Worm (Caenorhabditis elegans) whole organism, midembryonic: ENCODE measurements around the gene hlh-4.

Experiments
- T22C8.4 ChIP-seq: fragments of 200-800 bp; sonication (Bioruptor generic); IDR thresholded peaks from 2 replicates; pipeline ENCODE4 v1.3.6; 2022; ENCODE audit warnings: missing genetic modification characterization, missing compliant biosample characterization
- cog-1 ChIP-seq: sonication (generic microtip); optimal IDR thresholded peaks from 2 replicates; lab custom pipeline; 2016; ENCODE audit warnings: missing genetic modification characterization, missing compliant biosample characterization
- flt-1 ChIP-seq: fragments of 200-800 bp; sonication (Bioruptor generic); IDR thresholded peaks from 2 replicates; pipeline ENCODE4 v1.3.6; 2022; ENCODE audit warnings: missing genetic modification characterization, missing compliant biosample characterization
- klf-2 ChIP-seq: fragments of 200-800 bp; sonication (Bioruptor generic); conservative IDR thresholded peaks from 2 replicates; pipeline ENCODE4 v1.3.6; 2022; ENCODE audit warnings: missing genetic modification reagents, missing genetic modification characterization, missing compliant biosample characterization
- med-1 ChIP-seq: sonication (generic microtip); optimal IDR thresholded peaks from 2 replicates; lab custom pipeline; 2017; ENCODE audit warnings: missing genetic modification characterization, mild to moderate bottlenecking, missing compliant biosample characterization, antibody characterized with exemption, missing genetic modification reagents; ENCODE audit not compliant: insufficient read depth
- ref-1 ChIP-seq: fragments of 200-800 bp; sonication (Bioruptor generic); conservative IDR thresholded peaks from 2 replicates; pipeline ENCODE4 v1.3.6; 2022; ENCODE audit warnings: missing genetic modification reagents, missing genetic modification characterization, missing compliant biosample characterization
- tab-1 ChIP-seq: fragments of 200-800 bp; sonication (Bioruptor generic); IDR thresholded peaks from 2 replicates; pipeline ENCODE4 v1.3.6; 2022; ENCODE audit warnings: missing genetic modification characterization, missing compliant biosample characterization
- ztf-23 ChIP-seq: fragments of 200-800 bp; sonication (Bioruptor generic); IDR thresholded peaks from 2 replicates; pipeline ENCODE4 v1.3.6; 2022; ENCODE audit warnings: missing genetic modification reagents, missing genetic modification characterization, missing compliant biosample characterization
- ztf-29 ChIP-seq: fragments of 200-800 bp; sonication (Bioruptor generic); IDR thresholded peaks from 2 replicates; pipeline ENCODE4 v1.3.6; 2022; ENCODE audit warnings: missing genetic modification reagents, missing genetic modification characterization, missing compliant biosample characterization

The hlh-4 gene

ce11 chrIII:9702665-9703252, 36.1 kb downstream of the hlh-4 start:
- peak; percentile 36; the same call in 1 of the 2 replicates for TF ChIP-seq flt-1
- TF ChIP-seq ztf-23 (GFP tag; lab: Robert Waterston, UW) = no peak

ce11 chrIII:9701798-9702197, 37.1 kb downstream of the hlh-4 start:
- TF ChIP-seq tab-1 (no peak), T22C8.4 (GFP tag; lab: Robert Waterston, UW) (no peak), med-1 (GFP tag; lab: Kevin White, UChicago) (no peak), ztf-23 (GFP tag; lab: Robert Waterston, UW) (no peak), klf-2 (GFP tag; lab: Robert Waterston, UW) (no peak), cog-1 (tag; lab: Kevin White, UChicago) (no peak), ztf-29 (GFP tag; lab: Robert Waterston, UW) (no peak), ref-1 (GFP tag; lab: Robert Waterston, UW) (no peak), flt-1 (no peak)

- TF ChIP-seq tab-1 (no peak), T22C8.4 (GFP tag; lab: Robert Waterston, UW) (no peak), klf-2 (GFP tag; lab: Robert Waterston, UW) (no peak), flt-1 (no peak), med-1 (GFP tag; lab: Kevin White, UChicago) (no peak), cog-1 (tag; lab: Kevin White, UChicago) (no peak), ztf-29 (GFP tag; lab: Robert Waterston, UW) (no peak), ref-1 (GFP tag; lab: Robert Waterston, UW) (no peak), ztf-23 (GFP tag; lab: Robert Waterston, UW) (no peak)
These were observed 38.7 kb downstream of the hlh-4 start for ce11 chrIII:9700114-9700690.

- TF ChIP-seq ztf-29 (GFP tag; lab: Robert Waterston, UW) = no peak
- TF ChIP-seq T22C8.4 (GFP tag; lab: Robert Waterston, UW) = no peak
- TF ChIP-seq tab-1 = no peak
- no peak for TF ChIP-seq flt-1
These were observed 39.3 kb downstream of the hlh-4 start, which contains the start of gene tlk-1 for ce11 chrIII:9699576-9699975. Gene tlk-1, plus strand, starts transcription at chrIII:9699876.

ce11 chrIII:9698635-9699396, 40.0 kb downstream of the hlh-4 start:
- no peak for TF ChIP-seq T22C8.4 (GFP tag; lab: Robert Waterston, UW)
- TF ChIP-seq ztf-29 (GFP tag; lab: Robert Waterston, UW) = no peak
- TF ChIP-seq flt-1 = no peak
- no peak for TF ChIP-seq klf-2 (GFP tag; lab: Robert Waterston, UW)
- no peak for TF ChIP-seq ref-1 (GFP tag; lab: Robert Waterston, UW)
- no peak for TF ChIP-seq med-1 (GFP tag; lab: Kevin White, UChicago)
- TF ChIP-seq cog-1 (tag; lab: Kevin White, UChicago) = no peak
- no peak for TF ChIP-seq tab-1
- no peak for TF ChIP-seq ztf-23 (GFP tag; lab: Robert Waterston, UW)

- no peak for TF ChIP-seq tab-1
- no peak for TF ChIP-seq ref-1 (GFP tag; lab: Robert Waterston, UW)
- no peak for TF ChIP-seq ztf-29 (GFP tag; lab: Robert Waterston, UW)
- TF ChIP-seq med-1 (GFP tag; lab: Kevin White, UChicago) = no peak
- TF ChIP-seq cog-1 (tag; lab: Kevin White, UChicago) = no peak
- no peak for TF ChIP-seq klf-2 (GFP tag; lab: Robert Waterston, UW)
- TF ChIP-seq flt-1 = no peak
- TF ChIP-seq ztf-23 (GFP tag; lab: Robert Waterston, UW) = no peak
- no peak for TF ChIP-seq T22C8.4 (GFP tag; lab: Robert Waterston, UW)
These were observed 41.0 kb downstream of the hlh-4 start for ce11 chrIII:9697886-9698285.

- TF ChIP-seq flt-1 = peak; percentile 55; the same call in 1 of the 2 replicates
- TF ChIP-seq klf-2 (GFP tag; lab: Robert Waterston, UW) = no peak
These were observed 41.5 kb downstream of the hlh-4 start for ce11 chrIII:9697323-9697722.

ce11 chrIII:9696417-9696816, 42.4 kb downstream of the hlh-4 start, which contains the start of gene bud-31:
Gene bud-31, minus strand, starts transcription at chrIII:9696517.
- TF ChIP-seq ztf-29 (GFP tag; lab: Robert Waterston, UW) (no peak), ref-1 (GFP tag; lab: Robert Waterston, UW) (no peak), flt-1 (no peak), T22C8.4 (GFP tag; lab: Robert Waterston, UW) (no peak), klf-2 (GFP tag; lab: Robert Waterston, UW) (no peak), med-1 (GFP tag; lab: Kevin White, UChicago) (no peak), ztf-23 (GFP tag; lab: Robert Waterston, UW) (no peak), tab-1 (no peak), cog-1 (tag; lab: Kevin White, UChicago) (no peak)

ce11 chrIII:9695379-9695778, 43.5 kb downstream of the hlh-4 start:
- TF ChIP-seq T22C8.4 (GFP tag; lab: Robert Waterston, UW) = no peak
- no peak for TF ChIP-seq ztf-23 (GFP tag; lab: Robert Waterston, UW)
- TF ChIP-seq klf-2 (GFP tag; lab: Robert Waterston, UW) = no peak
- no peak for TF ChIP-seq ref-1 (GFP tag; lab: Robert Waterston, UW)
- TF ChIP-seq ztf-29 (GFP tag; lab: Robert Waterston, UW) = no peak
- no peak for TF ChIP-seq cog-1 (tag; lab: Kevin White, UChicago)
- TF ChIP-seq med-1 (GFP tag; lab: Kevin White, UChicago) = no peak
- no peak for TF ChIP-seq flt-1
- TF ChIP-seq tab-1 = no peak
